5 worm cellular contexts compared by ENCODE assay signal in genomic region chrIV:12765067-12765466, ce11.
TF ChIP-seq lines count a peak whose summit lies in the region.

TSS of gene ZK897.10 (plus strand) at chrIV:12765351.

TF ChIP-seq in whole organism, L1 larva, 84 proteins besides CTCF, POLR2A, EP300 and RAD21:
- TF ChIP-seq lsy-2 (tag; optimal IDR thresholded peaks at IDR 0.05; lab: Kevin White, UChicago) (no peak), elt-2 (tag; optimal IDR thresholded peaks at IDR 0.05; lab: Kevin White, UChicago) (peak; percentile 53), jun-1 (tag; optimal IDR thresholded peaks at IDR 0.05; lab: Kevin White, UChicago) (peak; percentile 34), lir-3 (tag; optimal IDR thresholded peaks at IDR 0.05; lab: Kevin White, UChicago; ENCODE audit: poor library complexity) (no peak), skn-1 (tag; optimal IDR thresholded peaks at IDR 0.05; lab: Kevin White, UChicago) (no peak), pag-3 (tag; optimal IDR thresholded peaks at IDR 0.05; lab: Kevin White, UChicago; ENCODE audit: borderline replicate concordance, insufficient read depth) (no peak), isw-1 (GFP tag; IDR thresholded peaks at IDR 0.05; lab: Robert Waterston, UW) (no peak), nhr-71 (tag; optimal IDR thresholded peaks at IDR 0.05; lab: Kevin White, UChicago) (no peak)

TF ChIP-seq in whole organism, L2 larva, 48 proteins besides CTCF, POLR2A, EP300 and RAD21:
- TF ChIP-seq zag-1 (tag; optimal IDR thresholded peaks at IDR 0.05; lab: Kevin White, UChicago) = no peak
- no peak for TF ChIP-seq R02D3.7 (tag; optimal IDR thresholded peaks at IDR 0.05; lab: Kevin White, UChicago)
- TF ChIP-seq elt-1 (tag; optimal IDR thresholded peaks at IDR 0.05; lab: Kevin White, UChicago) = no peak
- TF ChIP-seq fos-1 (tag; optimal IDR thresholded peaks at IDR 0.05; lab: Kevin White, UChicago) = peak; percentile 34

TF ChIP-seq in whole organism, L3 larva, 47 proteins besides CTCF, POLR2A, EP300 and RAD21:
- TF ChIP-seq daf-12 (tag; optimal IDR thresholded peaks at IDR 0.05; lab: Kevin White, UChicago) (no peak), pqm-1 (tag; optimal IDR thresholded peaks at IDR 0.05; lab: Kevin White, UChicago) (peak; percentile 53)
TF ChIP-seq in whole organism, L3 larva: peak in this region for 1.

TF ChIP-seq in whole organism, L4 larva, 104 proteins besides CTCF, POLR2A, EP300 and RAD21:
- TF ChIP-seq hmg-1.1 (GFP tag; IDR thresholded peaks at IDR 0.05; lab: Robert Waterston, UW) = no peak
- peak; percentile 57 for TF ChIP-seq pqm-1 (tag; optimal IDR thresholded peaks at IDR 0.05; lab: Kevin White, UChicago)
- no peak for TF ChIP-seq unc-62 (GFP tag; optimal IDR thresholded peaks at IDR 0.05 in 1 of 2; lab: Kevin White, UChicago)
- no peak for TF ChIP-seq unc-62 (tag; optimal IDR thresholded peaks at IDR 0.05; lab: Kevin White, UChicago)
- TF ChIP-seq sdz-12 (GFP tag; optimal IDR thresholded peaks at IDR 0.05; lab: Kevin White, UChicago) = no peak

TF ChIP-seq in whole organism, late embryonic, 69 proteins besides CTCF, POLR2A, EP300 and RAD21:
- TF ChIP-seq elt-2 (tag; optimal IDR thresholded peaks at IDR 0.05; lab: Kevin White, UChicago) (peak; percentile 86), C08G9.2 (tag; optimal IDR thresholded peaks at IDR 0.05; lab: Kevin White, UChicago) (no peak)

Comparison
In these comparisons a context has a peak if more than half of its experiments do, and no peak if none do; other contexts are left out.
1. Of the 29 proteins assayed by ChIP-seq in both whole organism, L4 larva and whole organism, L1 larva: peak only in whole organism, L4 larva: pqm-1; only in whole organism, L1 larva: jun-1; in both: none; in neither: 27.